Worm (Caenorhabditis elegans) whole organism, young adult: ENCODE measurements around the gene F07A11.4.

ENCODE experiments used
- B0261.1 ChIP-seq: sonication (generic microtip); optimal IDR thresholded peaks from 2 replicates; lab custom pipeline; 2016; ENCODE audit warnings: mild to moderate bottlenecking, missing genetic modification characterization, moderate library complexity, missing compliant biosample characterization
- D2030.7 ChIP-seq: fragments of 200-800 bp; sonication (Bioruptor generic); IDR thresholded peaks from 2 replicates; pipeline ENCODE4 v1.3.6; 2022; ENCODE audit warnings: missing genetic modification reagents, missing genetic modification characterization, missing compliant biosample characterization
- F22D6.2 ChIP-seq: sonication (generic microtip); optimal IDR thresholded peaks from 2 replicates; lab custom pipeline; 2016; ENCODE audit warnings: mild to moderate bottlenecking, missing genetic modification characterization, missing compliant biosample characterization
- F39B2.1 ChIP-seq: fragments of 200-800 bp; sonication (Bioruptor generic); IDR thresholded peaks from 2 replicates; pipeline ENCODE4 v1.3.6; 2022; ENCODE audit warnings: missing genetic modification reagents, missing genetic modification characterization, missing compliant biosample characterization
- F49E8.2 ChIP-seq: sonication (generic microtip); optimal IDR thresholded peaks from 3 replicates; lab custom pipeline; 2017; ENCODE audit warnings: missing genetic modification characterization, mild to moderate bottlenecking, missing compliant biosample characterization, antibody characterized with exemption, moderate library complexity; ENCODE audit not compliant: insufficient read depth
- F52B5.7 ChIP-seq: sonication (generic microtip); optimal IDR thresholded peaks from 2 replicates; lab custom pipeline; 2016; ENCODE audit warnings: mild to moderate bottlenecking, missing genetic modification characterization, missing compliant biosample characterization
- K11D2.4 ChIP-seq: fragments of 200-800 bp; sonication (Bioruptor generic); IDR thresholded peaks from 2 replicates; pipeline ENCODE4 v1.3.6; 2022; ENCODE audit warnings: missing genetic modification reagents, missing genetic modification characterization, missing compliant biosample characterization
- T26A5.8 ChIP-seq: sonication (generic microtip); optimal IDR thresholded peaks from 2 replicates; lab custom pipeline; 2016; ENCODE audit warnings: missing genetic modification characterization, missing compliant biosample characterization
- Y56A3A.18 ChIP-seq: fragments of 200-800 bp; sonication (Bioruptor generic); IDR thresholded peaks from 2 replicates; pipeline ENCODE4 v1.3.6; 2022; ENCODE audit warnings: missing genetic modification reagents, missing genetic modification characterization, missing compliant biosample characterization
- atf-7 ChIP-seq: sonication (generic microtip); optimal IDR thresholded peaks from 2 replicates; lab custom pipeline; 2017; ENCODE audit warnings: mild to moderate bottlenecking, missing genetic modification characterization, missing compliant biosample characterization
- attf-5 ChIP-seq: fragments of 200-800 bp; sonication (Bioruptor generic); optimal IDR thresholded peaks from 2 replicates; lab custom pipeline; 2018; ENCODE audit warnings: mild to moderate bottlenecking, missing genetic modification characterization, missing compliant biosample characterization
- attf-6 ChIP-seq: fragments of 200-800 bp; sonication (Bioruptor generic); IDR thresholded peaks from 2 replicates; pipeline ENCODE4 v1.3.6; 2022; ENCODE audit warnings: missing genetic modification reagents, missing genetic modification characterization, missing compliant biosample characterization
- ccch-3 ChIP-seq: fragments of 200-800 bp; sonication (Bioruptor generic); optimal IDR thresholded peaks from 2 replicates; lab custom pipeline; 2018; ENCODE audit warnings: mild to moderate bottlenecking, missing genetic modification characterization, missing compliant biosample characterization
- cebp-1 ChIP-seq, 2 experiments: fragments of 200-800 bp in 1 of 2; sonication (Bioruptor generic) in 1 of 2; sonication (generic microtip) in 1 of 2; IDR thresholded peaks in 1 of 2; optimal IDR thresholded peaks in 1 of 2; 2 replicates each; pipeline versions ENCODE4 v1.3.6 to Lab custom; 2017 to 2022; ENCODE audit warnings: missing compliant biosample characterization in 2 of 2, missing genetic modification characterization in 2 of 2, mild to moderate bottlenecking in 1 of 2, missing genetic modification reagents in 1 of 2, moderate library complexity in 1 of 2
- cebp-2 ChIP-seq: fragments of 200-800 bp; sonication (Bioruptor generic); IDR thresholded peaks from 2 replicates; pipeline ENCODE4 v1.3.6; 2022; ENCODE audit warnings: missing genetic modification characterization, missing compliant biosample characterization
- ceh-100 ChIP-seq: fragments of 200-800 bp; sonication (Bioruptor generic); IDR thresholded peaks from 2 replicates; pipeline ENCODE4 v1.3.6; 2022; ENCODE audit warnings: missing genetic modification reagents, missing genetic modification characterization, missing compliant biosample characterization
- egl-18 ChIP-seq: fragments of 200-800 bp; sonication (Bioruptor generic); IDR thresholded peaks from 2 replicates; pipeline ENCODE4 v1.3.6; 2022; ENCODE audit warnings: missing genetic modification reagents, missing genetic modification characterization, missing compliant biosample characterization
- gei-17 ChIP-seq: fragments of 200-800 bp; sonication (Bioruptor generic); optimal IDR thresholded peaks from 2 replicates; lab custom pipeline; 2018; ENCODE audit warnings: mild to moderate bottlenecking, missing genetic modification characterization, missing compliant biosample characterization
- him-1 ChIP-seq: sonication (generic microtip); optimal IDR thresholded peaks from 2 replicates; lab custom pipeline; 2016; ENCODE audit warnings: missing genotype, missing genetic modification reagents, missing genetic modification characterization, missing compliant biosample characterization
- hmg-1.2 ChIP-seq: fragments of 200-800 bp; sonication (Bioruptor generic); IDR thresholded peaks from 2 replicates; pipeline ENCODE4 v1.3.6; 2022; ENCODE audit warnings: missing genetic modification reagents, missing genetic modification characterization, missing compliant biosample characterization
- hrde-1 ChIP-seq: sonication (generic microtip); optimal IDR thresholded peaks from 2 replicates; lab custom pipeline; 2016; ENCODE audit warnings: missing genetic modification characterization, mild to moderate bottlenecking, missing compliant biosample characterization, moderate library complexity, missing genotype, missing genetic modification reagents, borderline replicate concordance
- lag-1 ChIP-seq: fragments of 200-800 bp; sonication (Bioruptor generic); IDR thresholded peaks from 2 replicates; pipeline ENCODE4 v1.3.6; 2022; ENCODE audit warnings: missing genetic modification reagents, missing genetic modification characterization, missing compliant biosample characterization
- lin-26 ChIP-seq: fragments of 200-800 bp; sonication (Bioruptor generic); IDR thresholded peaks from 2 replicates; pipeline ENCODE4 v1.3.6; 2022; ENCODE audit warnings: missing genetic modification reagents, missing genetic modification characterization, missing compliant biosample characterization
- lin-35 ChIP-seq, 3 experiments: fragments of 150-350 bp in 2 of 3; sonication (generic microtip) in 1 of 3; optimal IDR thresholded peaks; 2 replicates each; lab custom pipeline; 2014 to 2018; ENCODE audit warnings: missing biosample characterization in 3 of 3, missing genetic modification characterization in 3 of 3, missing genetic modification reagents in 3 of 3
- lin-54 ChIP-seq: fragments of 200-800 bp; sonication (Bioruptor generic); optimal IDR thresholded peaks from 2 replicates; lab custom pipeline; 2018; ENCODE audit warnings: mild to moderate bottlenecking, missing genetic modification characterization, missing compliant biosample characterization
- madf-10 ChIP-seq: sonication (generic microtip); optimal IDR thresholded peaks from 2 replicates; lab custom pipeline; 2016; ENCODE audit warnings: mild to moderate bottlenecking, missing genetic modification characterization, missing compliant biosample characterization
- madf-6 ChIP-seq: fragments of 200-800 bp; sonication (Bioruptor generic); IDR thresholded peaks from 2 replicates; pipeline ENCODE4 v1.3.6; 2022; ENCODE audit warnings: missing genetic modification reagents, missing genetic modification characterization, missing compliant biosample characterization
- madf-8 ChIP-seq: fragments of 200-800 bp; sonication (Bioruptor generic); conservative IDR thresholded peaks from 2 replicates; pipeline ENCODE4 v1.3.6; 2022; ENCODE audit warnings: missing genetic modification reagents, missing genetic modification characterization, missing compliant biosample characterization
- mcd-1 ChIP-seq: fragments of 200-800 bp; sonication (Bioruptor generic); IDR thresholded peaks from 2 replicates; pipeline ENCODE4 v1.3.6; 2022; ENCODE audit warnings: missing genetic modification reagents, missing genetic modification characterization, missing compliant biosample characterization
- mxl-1 ChIP-seq: sonication (generic microtip); optimal IDR thresholded peaks from 2 replicates; lab custom pipeline; 2016; ENCODE audit warnings: missing genetic modification characterization, missing compliant biosample characterization
- nfya-1 ChIP-seq: sonication (generic microtip); optimal IDR thresholded peaks from 2 replicates; lab custom pipeline; 2017; ENCODE audit warnings: antibody characterized with exemption, missing compliant biosample characterization, missing genetic modification characterization, borderline replicate concordance; ENCODE audit not compliant: insufficient read depth
- nfya-2 ChIP-seq: fragments of 200-800 bp; sonication (Bioruptor generic); IDR thresholded peaks from 2 replicates; pipeline ENCODE4 v1.3.6; 2022; ENCODE audit warnings: missing genetic modification reagents, missing genetic modification characterization, missing compliant biosample characterization
- nhr-179 ChIP-seq: sonication (generic microtip); optimal IDR thresholded peaks from 2 replicates; lab custom pipeline; 2016; ENCODE audit warnings: mild to moderate bottlenecking, missing genetic modification characterization, missing compliant biosample characterization
- nhr-80 ChIP-seq: sonication (generic microtip); optimal IDR thresholded peaks from 2 replicates; lab custom pipeline; 2016; ENCODE audit warnings: missing genetic modification characterization, missing compliant biosample characterization
- nhr-90 ChIP-seq: sonication (generic microtip); optimal IDR thresholded peaks from 2 replicates; lab custom pipeline; 2016; ENCODE audit warnings: missing genotype, mild to moderate bottlenecking, missing genetic modification characterization, missing compliant biosample characterization
- pbrm-1 ChIP-seq: fragments of 200-800 bp; sonication (Bioruptor generic); IDR thresholded peaks from 2 replicates; pipeline ENCODE4 v1.3.6; 2022; ENCODE audit warnings: missing genetic modification reagents, missing genetic modification characterization, missing compliant biosample characterization
- pha-4 ChIP-seq: fragments of 150-350 bp; sonication (generic microtip); optimal IDR thresholded peaks from 2 replicates; lab custom pipeline; 2014; ENCODE audit warnings: missing biosample characterization, missing genetic modification reagents, missing genetic modification characterization
- rec-8 ChIP-seq, 2 experiments: sonication (generic microtip); optimal IDR thresholded peaks; 2 replicates each; lab custom pipeline; 2016; ENCODE audit warnings: mild to moderate bottlenecking in 2 of 2, missing genetic modification characterization in 2 of 2, missing genetic modification reagents in 2 of 2, missing genotype in 2 of 2, missing biosample characterization in 1 of 2, missing compliant biosample characterization in 1 of 2, moderate library complexity in 1 of 2
- rpc-1 ChIP-seq, 2 experiments: fragments of 150-350 bp in 1 of 2; sonication (generic microtip) in 1 of 2; optimal IDR thresholded peaks; 2 replicates each; lab custom pipeline; 2014 to 2018; ENCODE audit warnings: missing biosample characterization in 1 of 2, missing genetic modification characterization in 1 of 2, missing genetic modification reagents in 1 of 2, missing genotype in 1 of 2
- sea-2 ChIP-seq: fragments of 200-800 bp; sonication (Bioruptor generic); IDR thresholded peaks from 2 replicates; pipeline ENCODE4 v1.3.6; 2022; ENCODE audit warnings: missing genetic modification characterization, missing compliant biosample characterization
- ztf-18 ChIP-seq: sonication (generic microtip); optimal IDR thresholded peaks from 2 replicates; lab custom pipeline; 2016; ENCODE audit warnings: missing genotype, mild to moderate bottlenecking, missing genetic modification characterization, missing compliant biosample characterization
- ztf-22 ChIP-seq: fragments of 200-800 bp; sonication (Bioruptor generic); optimal IDR thresholded peaks from 2 replicates; lab custom pipeline; 2018; ENCODE audit warnings: mild to moderate bottlenecking, missing genetic modification characterization, moderate library complexity, missing compliant biosample characterization
- ztf-25 ChIP-seq: fragments of 200-800 bp; sonication (Bioruptor generic); IDR thresholded peaks from 2 replicates; pipeline ENCODE4 v1.3.6; 2022; ENCODE audit warnings: missing genetic modification reagents, missing genetic modification characterization, missing compliant biosample characterization

F07A11.4 gene

DNA sequence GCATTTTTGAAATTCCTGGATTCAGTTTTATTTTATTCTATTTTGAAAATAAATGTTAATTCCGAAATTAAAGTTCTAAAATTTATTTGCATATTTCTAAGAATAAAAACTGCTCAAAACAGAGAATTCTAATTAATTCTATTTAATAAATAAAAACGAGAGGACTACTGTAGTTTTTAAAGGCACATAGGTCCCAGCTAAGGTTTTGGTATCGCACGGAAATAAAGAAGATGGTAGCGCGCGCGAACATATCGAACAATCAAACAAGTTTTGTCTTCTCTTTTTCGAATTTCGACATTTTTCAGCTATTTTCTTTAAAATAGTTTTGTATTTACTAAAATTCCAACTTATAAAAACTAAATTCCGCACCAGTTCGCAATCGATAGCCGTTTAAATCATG, 22.9 kb upstream of the F07A11.4 start (continued):
- TF ChIP-seq madf-6 (GFP tag; lab: Robert Waterston, UW) (peak; percentile 99), lin-26 (GFP tag; lab: Robert Waterston, UW) (no peak), F52B5.7 (tag; lab: Kevin White, UChicago) (no peak), T26A5.8 (tag; lab: Kevin White, UChicago) (no peak), cebp-2 (no peak), nhr-90 (no peak), hmg-1.2 (peak; percentile 45; the same call in 1 of the 2 replicates), lin-54 (peak; percentile 80), lag-1 (GFP tag; lab: Robert Waterston, UW) (no peak), madf-10 (tag; lab: Kevin White, UChicago) (no peak), ztf-18 (peak; percentile 33), B0261.1 (tag; lab: Kevin White, UChicago) (no peak), mxl-1 (tag; lab: Kevin White, UChicago) (no peak), F39B2.1 (GFP tag; lab: Robert Waterston, UW) (no peak), nhr-179 (tag; lab: Kevin White, UChicago) (no peak), D2030.7 (GFP tag; lab: Robert Waterston, UW) (peak; percentile 94), K11D2.4 (GFP tag; lab: Robert Waterston, UW) (no peak), atf-7 (no peak), Y56A3A.18 (no peak), hrde-1 (tag; lab: Kevin White, UChicago) (no peak), F22D6.2 (no peak), mcd-1 (GFP tag; lab: Robert Waterston, UW) (peak; percentile 46; the same call in 1 of the 2 replicates), nfya-2 (GFP tag; lab: Robert Waterston, UW) (no peak), lin-35 (GFP tag; optimal IDR thresholded peaks at IDR 0.05; lab: Kevin White, UChicago) (peak in 1 of 3 experiments; percentile 77), sea-2 (no peak), rpc-1 (optimal IDR thresholded peaks at IDR 0.05; lab: Kevin White, UChicago) (no peak), rpc-1 (tag; optimal IDR thresholded peaks at IDR 0.05; lab: Kevin White, UChicago) (no peak), nhr-80 (tag; lab: Kevin White, UChicago) (no peak), pha-4 (tag; lab: Kevin White, UChicago) (no peak), nfya-1 (tag; lab: Kevin White, UChicago) (no peak), him-1 (tag; lab: Kevin White, UChicago) (peak; percentile 37), ztf-22 (no peak), rec-8 (tag; optimal IDR thresholded peaks at IDR 0.05; lab: Kevin White, UChicago) (no peak), gei-17 (GFP tag; lab: Kevin White, UChicago) (no peak), egl-18 (no peak), madf-8 (GFP tag; lab: Robert Waterston, UW) (peak; percentile 96)
- TF ChIP-seq, all 124 proteins: peak for 35

ce11 chrII:11578327-11578726, 22.5 kb upstream of the F07A11.4 start, which contains the start of gene smc-6:
smc-6 (plus strand) TSS chrII:11578716.
- TF ChIP-seq cebp-2 (no peak), Y56A3A.18 (no peak), lin-35 (GFP tag; optimal IDR thresholded peaks at IDR 0.05; lab: Kevin White, UChicago) (no peak), cebp-1 (GFP tag; IDR thresholded peaks at IDR 0.05; lab: Robert Waterston, UW) (peak; percentile 96), cebp-1 (tag; optimal IDR thresholded peaks at IDR 0.05; lab: Kevin White, UChicago) (peak; percentile 99), nhr-90 (no peak), nhr-80 (tag; lab: Kevin White, UChicago) (peak; percentile 28), pbrm-1 (GFP tag; lab: Robert Waterston, UW) (no peak), ztf-25 (GFP tag; lab: Robert Waterston, UW) (no peak), ccch-3 (no peak), F49E8.2 (tag; lab: Kevin White, UChicago) (no peak), attf-6 (no peak), attf-5 (GFP tag; lab: Kevin White, UChicago) (peak; percentile 77), ceh-100 (GFP tag; lab: Robert Waterston, UW) (no peak)
